Worm (Caenorhabditis elegans): ENCODE data around the gene F25H8.2.

ce11 chrIV:9943214-9943613 lies 11.2 kb downstream of the F25H8.2 start:
- TF ChIP-seq tbx-2 (tag; optimal IDR thresholded peaks at IDR 0.05) = no peak
- TF ChIP-seq ahr-1 (tag; optimal IDR thresholded peaks at IDR 0.05) = no peak

Data from whole organism, late embryonic.